Fruit fly (Drosophila melanogaster): Measurements from ENCODE around the gene CG33679.

CG33679 gene

dm6 chr2L:15058118-15058402 lies at the start of gene CG33679:
Gene CG33679, plus strand, starts transcription at chr2L:15058303.
- TF ChIP-seq CG8301 (tag; optimal IDR thresholded peaks at IDR 0.05) (no peak), CG9948 (tag; optimal IDR thresholded peaks at IDR 0.05) (no peak), Snoo (tag; optimal IDR thresholded peaks at IDR 0.05) (no peak), CG15710 (tag; optimal IDR thresholded peaks at IDR 0.05) (no peak), CG14655 (GFP tag; optimal IDR thresholded peaks at IDR 0.05) (no peak), CG34367 (tag; optimal IDR thresholded peaks at IDR 0.05) (no peak)

- no peak for TF ChIP-seq CG13204 (GFP tag; optimal IDR thresholded peaks at IDR 0.05)
- TF ChIP-seq CG14655 (GFP tag; optimal IDR thresholded peaks at IDR 0.05), result no peak
- no peak for TF ChIP-seq EcR (GFP tag; optimal IDR thresholded peaks at IDR 0.05)
- TF ChIP-seq CG8301 (tag; optimal IDR thresholded peaks at IDR 0.05), result no peak
- TF ChIP-seq Pif1B (GFP tag; optimal IDR thresholded peaks at IDR 0.05), result peak; percentile 39
- TF ChIP-seq Snoo (tag; optimal IDR thresholded peaks at IDR 0.05), result peak; percentile 54
- peak; percentile 81 for TF ChIP-seq fd96Ca (GFP tag; IDR thresholded peaks at IDR 0.05)
- TF ChIP-seq CG10348 (GFP tag; IDR thresholded peaks at IDR 0.05), result no peak
- no peak for TF ChIP-seq gl (tag; optimal IDR thresholded peaks at IDR 0.05)
- peak; percentile 58 for TF ChIP-seq CG34367 (tag; optimal IDR thresholded peaks at IDR 0.05)
- TF ChIP-seq CG4496 (GFP tag; IDR thresholded peaks at IDR 0.05), result peak; percentile 75; the same call in 2 of the 3 replicates
- peak; percentile 75 for TF ChIP-seq CG15710 (tag; optimal IDR thresholded peaks at IDR 0.05)
- peak; percentile 41 for TF ChIP-seq CG9948 (tag; optimal IDR thresholded peaks at IDR 0.05)
- TF ChIP-seq CG8159 (tag; optimal IDR thresholded peaks at IDR 0.05), result peak; percentile 59
- no peak for TF ChIP-seq D1 (tag; optimal IDR thresholded peaks at IDR 0.05)
- TF ChIP-seq Pif1A (GFP tag; optimal IDR thresholded peaks at IDR 0.05), result no peak
- TF ChIP-seq CG12605 (GFP tag; IDR thresholded peaks at IDR 0.05), result no peak
- 0 out of 2 replicates have a peak, but pooled peaks have one; percentile 29 for TF ChIP-seq rn (GFP tag; IDR thresholded peaks at IDR 0.05)
- peak; percentile 60 for TF ChIP-seq CG17806 (tag; optimal IDR thresholded peaks at IDR 0.05)
- peak; percentile 58; the same call in 1 of the 2 replicates for TF ChIP-seq Ets98B (GFP tag; IDR thresholded peaks at IDR 0.05)
- TF ChIP-seq CG32121 (GFP tag; IDR thresholded peaks at IDR 0.05), result peak; percentile 81
These were observed 48.4 kb upstream of the CG33679 start, which contains the start of the genes THG and Rnmt for dm6 chr2L:15009703-15010102. Gene THG, minus strand, starts transcription at chr2L:15009724. Gene Rnmt, plus strand, starts transcription at chr2L:15009939.

DNA sequence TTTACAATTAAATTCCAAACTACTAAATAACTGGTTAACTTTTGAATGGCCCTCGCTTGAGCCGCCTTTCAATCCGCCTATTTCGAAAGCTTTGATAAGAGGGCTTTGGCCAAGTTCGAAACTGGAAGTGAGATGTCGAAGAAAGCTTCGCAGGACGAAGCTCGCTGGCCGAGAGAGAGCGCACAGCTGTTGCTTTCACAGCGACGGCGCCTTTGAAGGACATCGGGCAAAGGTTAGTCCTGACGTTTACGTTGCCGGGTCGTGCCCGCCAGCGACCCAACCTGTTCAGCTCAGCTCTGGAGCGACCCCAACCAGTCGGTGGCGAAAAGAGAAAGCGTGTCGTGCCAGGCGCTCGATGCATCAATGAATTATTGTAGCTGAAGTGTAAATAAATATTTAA lies 46.3 kb upstream of the CG33679 start:
- TF ChIP-seq CG12605 (GFP tag; IDR thresholded peaks at IDR 0.05), result no peak
- no peak for TF ChIP-seq gl (tag; optimal IDR thresholded peaks at IDR 0.05)
- no peak for TF ChIP-seq CG4496 (GFP tag; IDR thresholded peaks at IDR 0.05)
- TF ChIP-seq Pif1B (GFP tag; optimal IDR thresholded peaks at IDR 0.05), result no peak
- TF ChIP-seq CG10348 (GFP tag; IDR thresholded peaks at IDR 0.05), result no peak
- no peak for TF ChIP-seq CG17806 (tag; optimal IDR thresholded peaks at IDR 0.05)
- TF ChIP-seq Pif1A (GFP tag; optimal IDR thresholded peaks at IDR 0.05), result no peak
- no peak for TF ChIP-seq Ets98B (GFP tag; IDR thresholded peaks at IDR 0.05)
- TF ChIP-seq fd96Ca (GFP tag; IDR thresholded peaks at IDR 0.05), result no peak
- no peak for TF ChIP-seq CG9948 (tag; optimal IDR thresholded peaks at IDR 0.05)

DNA sequence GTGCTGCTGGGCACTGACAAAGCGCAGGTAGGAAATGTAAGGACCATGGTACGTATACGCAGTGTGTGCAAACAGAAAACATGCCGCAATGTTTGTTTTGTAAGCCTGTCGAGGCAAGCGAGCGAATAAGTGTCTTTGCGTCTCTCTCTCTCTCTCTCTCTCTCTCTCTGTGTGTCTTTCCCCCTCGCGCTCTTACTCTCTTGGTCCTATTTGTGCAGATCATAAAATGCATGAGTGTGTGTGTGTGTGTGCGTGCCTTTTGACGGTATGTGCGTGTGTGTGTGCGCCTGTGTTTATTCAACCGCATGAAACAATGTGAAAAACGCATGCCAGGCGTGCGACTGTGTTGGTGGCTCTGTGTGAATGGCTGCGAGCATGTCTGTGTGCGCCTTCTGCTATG lies 44.6 kb upstream of the CG33679 start:
- TF ChIP-seq CG17806 (tag; optimal IDR thresholded peaks at IDR 0.05) (no peak), CG13204 (GFP tag; optimal IDR thresholded peaks at IDR 0.05) (no peak), CG4496 (GFP tag; IDR thresholded peaks at IDR 0.05) (0 out of 3 replicates have a peak, but pooled peaks have one; percentile 10)

DNA sequence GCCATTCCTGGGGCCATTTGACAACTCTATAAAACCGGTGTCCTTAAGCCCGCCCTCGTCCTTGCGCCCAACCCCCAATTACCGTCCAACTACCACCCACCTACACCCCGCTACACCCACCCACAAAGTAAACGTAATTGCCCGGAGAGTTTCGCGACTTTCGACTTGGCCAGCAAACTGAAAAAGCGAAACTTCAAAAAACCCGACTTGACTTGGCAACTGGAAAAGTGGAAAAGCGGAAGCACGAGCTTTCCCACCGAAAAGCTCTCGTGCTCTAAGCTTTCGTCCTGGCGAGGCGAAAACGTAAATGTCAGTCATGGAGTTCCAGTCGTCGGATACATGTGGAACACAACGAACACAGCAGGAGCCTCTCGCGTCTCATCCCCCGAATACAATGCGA lies 42.1 kb upstream of the CG33679 start, which contains the start of gene GABA-B-R1:
GABA-B-R1 (plus strand) TSS at position 301 of the 400 bp plus-strand sequence.
- TF ChIP-seq Pif1A (GFP tag; optimal IDR thresholded peaks at IDR 0.05), result no peak
- no peak for TF ChIP-seq CG32121 (GFP tag; IDR thresholded peaks at IDR 0.05)
- no peak for TF ChIP-seq rn (GFP tag; IDR thresholded peaks at IDR 0.05)
- no peak for TF ChIP-seq Snoo (tag; optimal IDR thresholded peaks at IDR 0.05)
- no peak for TF ChIP-seq CG8159 (tag; optimal IDR thresholded peaks at IDR 0.05)
- no peak for TF ChIP-seq fd96Ca (GFP tag; IDR thresholded peaks at IDR 0.05)
- no peak for TF ChIP-seq CG8301 (tag; optimal IDR thresholded peaks at IDR 0.05)

dm6 chr2L:15026582-15026981 lies 31.5 kb upstream of the CG33679 start, which contains the start of gene CG33310:
Gene CG33310, plus strand, starts transcription at chr2L:15026882.
- TF ChIP-seq CG12605 (GFP tag; IDR thresholded peaks at IDR 0.05) (no peak), rn (GFP tag; IDR thresholded peaks at IDR 0.05) (no peak), CG9948 (tag; optimal IDR thresholded peaks at IDR 0.05) (no peak), Ets98B (GFP tag; IDR thresholded peaks at IDR 0.05) (no peak), CG8159 (tag; optimal IDR thresholded peaks at IDR 0.05) (no peak), CG32121 (GFP tag; IDR thresholded peaks at IDR 0.05) (no peak), gl (tag; optimal IDR thresholded peaks at IDR 0.05) (no peak), CG34367 (tag; optimal IDR thresholded peaks at IDR 0.05) (no peak), CG10348 (GFP tag; IDR thresholded peaks at IDR 0.05) (no peak), CG13204 (GFP tag; optimal IDR thresholded peaks at IDR 0.05) (no peak)

DNA sequence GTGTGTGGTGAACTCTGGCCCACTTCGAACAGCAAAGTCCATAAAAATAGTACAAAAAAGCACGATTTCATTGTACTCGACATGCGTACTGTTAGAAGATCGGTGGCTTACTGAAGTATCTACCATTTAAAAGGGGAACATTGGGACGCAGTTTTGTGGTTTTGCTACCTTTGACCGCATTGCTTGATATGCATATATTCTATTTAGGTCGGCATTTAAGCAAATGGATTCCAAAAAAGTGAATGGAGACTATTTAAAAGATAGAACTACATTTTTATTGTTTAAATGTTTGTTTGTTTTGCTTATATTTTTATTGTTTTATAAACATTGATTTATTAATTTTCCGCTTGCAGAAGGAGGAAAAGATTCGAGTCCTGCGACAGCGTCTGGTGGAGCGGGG lies 26.5 kb upstream of the CG33679 start, which contains the start of gene CG31832:
CG31832 (minus strand) TSS at position 101 of the 400 bp plus-strand sequence.
- TF ChIP-seq CG4496 (GFP tag; IDR thresholded peaks at IDR 0.05) (no peak), CG15710 (tag; optimal IDR thresholded peaks at IDR 0.05) (no peak), rn (GFP tag; IDR thresholded peaks at IDR 0.05) (no peak), CG9948 (tag; optimal IDR thresholded peaks at IDR 0.05) (no peak), fd96Ca (GFP tag; IDR thresholded peaks at IDR 0.05) (no peak), CG8301 (tag; optimal IDR thresholded peaks at IDR 0.05) (no peak), CG13204 (GFP tag; optimal IDR thresholded peaks at IDR 0.05) (no peak), CG14655 (GFP tag; optimal IDR thresholded peaks at IDR 0.05) (no peak), CG32121 (GFP tag; IDR thresholded peaks at IDR 0.05) (no peak), gl (tag; optimal IDR thresholded peaks at IDR 0.05) (no peak), CG8159 (tag; optimal IDR thresholded peaks at IDR 0.05) (no peak), Pif1A (GFP tag; optimal IDR thresholded peaks at IDR 0.05) (no peak), CG17806 (tag; optimal IDR thresholded peaks at IDR 0.05) (no peak)
